Worm (Caenorhabditis elegans) whole organism, L1 larva: ENCODE data around the gene T23F11.11.
A peak's percentile ranks its signal among the peaks of the same experiment; 100 is the strongest.

Experiments
- C04F5.9 ChIP-seq: sonication (generic microtip); optimal IDR thresholded peaks from 2 replicates; lab custom pipeline; 2016; ENCODE audit warnings: missing genetic modification characterization, missing compliant biosample characterization
- aha-1 ChIP-seq: fragments of 150-350 bp; optimal IDR thresholded peaks from 2 replicates; lab custom pipeline; 2014; ENCODE audit warnings: missing biosample characterization, missing genetic modification characterization
- ama-1 ChIP-seq: fragments of 150-350 bp; optimal IDR thresholded peaks from 2 replicates; lab custom pipeline; 2014
- ces-1 ChIP-seq: fragments of 150-350 bp; optimal IDR thresholded peaks from 2 replicates; lab custom pipeline; 2014; ENCODE audit warnings: missing biosample characterization, missing genetic modification reagents, missing genetic modification characterization
- efl-1 ChIP-seq, 4 experiments: fragments of 150-350 bp; optimal IDR thresholded peaks in 3 of 4; peaks in 1 of 4; 1 replicate in 1 of 4; 2 replicates in 3 of 4; lab custom pipeline; 2014; ENCODE audit warnings: missing biosample characterization in 2 of 4, missing genetic modification characterization in 2 of 4, missing genetic modification reagents in 2 of 4
- hpl-2 ChIP-seq: fragments of 150-350 bp; optimal IDR thresholded peaks from 2 replicates; lab custom pipeline; 2014; ENCODE audit warnings: missing biosample characterization, missing genetic modification reagents, missing genetic modification characterization
- lin-13 ChIP-seq: fragments of 150-350 bp; optimal IDR thresholded peaks from 2 replicates; lab custom pipeline; 2014; ENCODE audit warnings: missing biosample characterization, missing genetic modification reagents, missing genetic modification characterization
- nhr-11 ChIP-seq: fragments of 150-350 bp; optimal IDR thresholded peaks from 2 replicates; lab custom pipeline; 2014; ENCODE audit warnings: missing biosample characterization, missing genetic modification characterization
- nhr-47 ChIP-seq: sonication (generic microtip); optimal IDR thresholded peaks from 2 replicates; lab custom pipeline; 2016; ENCODE audit warnings: mild to moderate bottlenecking, missing genetic modification characterization, moderate library complexity, missing compliant biosample characterization
- nhr-76 ChIP-seq: sonication (generic microtip); optimal IDR thresholded peaks from 2 replicates; lab custom pipeline; 2017; ENCODE audit warnings: missing biosample characterization, missing genetic modification characterization
- nhr-85 ChIP-seq: sonication (generic microtip); peaks from one replicate; lab custom pipeline; 2016; ENCODE audit warnings: missing genetic modification characterization, inconsistent platforms, missing compliant biosample characterization
- pag-3 ChIP-seq: sonication (generic microtip); optimal IDR thresholded peaks from 2 replicates; lab custom pipeline; 2017; ENCODE audit warnings: missing genetic modification characterization, mild to moderate bottlenecking, missing compliant biosample characterization, antibody characterized with exemption, borderline replicate concordance; ENCODE audit not compliant: insufficient read depth
- sup-37 ChIP-seq: fragments of 200-800 bp; sonication (Bioruptor generic); optimal IDR thresholded peaks from 2 replicates; lab custom pipeline; 2018; ENCODE audit warnings: mild to moderate bottlenecking, missing genetic modification characterization, missing compliant biosample characterization
- tbx-2 ChIP-seq: sonication (generic microtip); optimal IDR thresholded peaks from 2 replicates; lab custom pipeline; 2016; ENCODE audit warnings: missing genetic modification characterization, missing compliant biosample characterization

- TF ChIP-seq ces-1 (GFP tag; lab: Kevin White, UChicago), result no peak
- no peak for TF ChIP-seq nhr-11 (tag; lab: Kevin White, UChicago)
- peak; percentile 73 for TF ChIP-seq nhr-47 (tag; lab: Kevin White, UChicago)
- TF ChIP-seq nhr-76, result no peak
- TF ChIP-seq efl-1 (optimal IDR thresholded peaks at IDR 0.05; lab: Kevin White, UChicago), result peak; percentile 50 to 72
- TF ChIP-seq efl-1 (GFP tag; optimal IDR thresholded peaks at IDR 0.05 in 1 of 2; lab: Kevin White, UChicago), result peak; percentile 32 to 97
- peak; percentile 46 for TF ChIP-seq C04F5.9
- TF ChIP-seq aha-1 (tag; lab: Kevin White, UChicago), result no peak
- TF ChIP-seq pag-3 (tag; lab: Kevin White, UChicago), result no peak
- TF ChIP-seq ama-1, result peak; percentile 66
- TF ChIP-seq hpl-2, result peak; percentile 25
- TF ChIP-seq sup-37, result peak; percentile 49
- TF ChIP-seq lin-13, result peak; percentile 59
- peak; percentile 68 for TF ChIP-seq nhr-85 (tag; lab: Kevin White, UChicago)
- TF ChIP-seq tbx-2 (tag; lab: Kevin White, UChicago), result peak; percentile 53
These were observed 18.2 kb upstream of the T23F11.11 start for ce11 chrIII:4689595-4689994.
